Fruit fly (Drosophila melanogaster) whole organism, embryonic: ENCODE data around the gene GluProRS.

Experiments
- ATbp ChIP-seq: fragments of 200-800 bp; sonication (Bioruptor generic); optimal IDR thresholded peaks from 2 replicates; lab custom pipeline; 2017; ENCODE audit warnings: missing biosample characterization, mild to moderate bottlenecking, missing genetic modification characterization, missing genetic modification reagents
- CG10321 ChIP-seq: fragments of 200-800 bp; sonication (Bioruptor generic); IDR thresholded peaks from 2 replicates; pipeline ENCODE4 v1.3.6; 2022; ENCODE audit warnings: missing biosample characterization, missing genetic modification characterization
- CG11085 ChIP-seq: fragments of 200-800 bp; sonication (Bioruptor generic); IDR thresholded peaks from 2 replicates; pipeline ENCODE4 v1.3.6; 2022; ENCODE audit warnings: missing biosample characterization, missing genetic modification characterization
- CG12299 ChIP-seq: fragments of 200-800 bp; sonication (Bioruptor generic); optimal IDR thresholded peaks from 2 replicates; lab custom pipeline; 2018; ENCODE audit warnings: missing biosample characterization, mild to moderate bottlenecking, missing genetic modification characterization
- CG1233 ChIP-seq: fragments of 200-800 bp; sonication (Bioruptor generic); optimal IDR thresholded peaks from 4 replicates; lab custom pipeline; 2018; ENCODE audit warnings: missing biosample characterization, mild to moderate bottlenecking, missing genetic modification characterization
- CG12744 ChIP-seq: fragments of 200-800 bp; sonication (Bioruptor generic); optimal IDR thresholded peaks from 2 replicates; lab custom pipeline; 2016; ENCODE audit warnings: missing biosample characterization, missing genetic modification characterization
- CG13775 ChIP-seq: fragments of 200-800 bp; sonication (Bioruptor generic); optimal IDR thresholded peaks from 3 replicates; lab custom pipeline; 2017; ENCODE audit warnings: missing biosample characterization, mild to moderate bottlenecking, missing genetic modification characterization
- CG14710 ChIP-seq: fragments of 200-800 bp; sonication (Bioruptor generic); optimal IDR thresholded peaks from 3 replicates; lab custom pipeline; 2019; ENCODE audit warnings: missing biosample characterization, mild to moderate bottlenecking, missing genetic modification characterization, moderate library complexity
- CG15514 ChIP-seq: fragments of 200-800 bp; sonication (Bioruptor generic); optimal IDR thresholded peaks from 3 replicates; lab custom pipeline; 2017; ENCODE audit warnings: missing biosample characterization, missing genetic modification characterization, mild to moderate bottlenecking, moderate library complexity, missing genetic modification reagents
- CG1603 ChIP-seq: fragments of 200-800 bp; sonication (Bioruptor generic); optimal IDR thresholded peaks from 2 replicates; lab custom pipeline; 2019; ENCODE audit warnings: missing biosample characterization, mild to moderate bottlenecking, missing genetic modification characterization, moderate library complexity
- CG17385 ChIP-seq: fragments of 200-800 bp; sonication (Bioruptor generic); optimal IDR thresholded peaks from 3 replicates; lab custom pipeline; 2018; ENCODE audit warnings: missing biosample characterization, mild to moderate bottlenecking, missing genetic modification characterization
- CG17802 ChIP-seq: fragments of 200-800 bp; sonication (Bioruptor generic); optimal IDR thresholded peaks from 2 replicates; lab custom pipeline; 2018; ENCODE audit warnings: missing biosample characterization, mild to moderate bottlenecking, missing genetic modification characterization, moderate library complexity
- CG3407 ChIP-seq: fragments of 200-800 bp; sonication (Bioruptor generic); optimal IDR thresholded peaks from 2 replicates; lab custom pipeline; 2018; ENCODE audit warnings: missing biosample characterization, mild to moderate bottlenecking, missing genetic modification characterization
- CG34422 ChIP-seq: fragments of 200-800 bp; sonication (Bioruptor generic); IDR thresholded peaks from 3 replicates; pipeline ENCODE4 v1.3.6; 2022; ENCODE audit warnings: missing biosample characterization, missing genetic modification characterization
- CG3995 ChIP-seq: fragments of 200-800 bp; sonication (Bioruptor generic); optimal IDR thresholded peaks from 3 replicates; lab custom pipeline; 2016; ENCODE audit warnings: missing biosample characterization, missing genetic modification characterization
- CG5180 ChIP-seq: fragments of 200-800 bp; sonication (Bioruptor generic); optimal IDR thresholded peaks from 3 replicates; lab custom pipeline; 2017; ENCODE audit warnings: missing biosample characterization, missing genetic modification characterization, mild to moderate bottlenecking, moderate library complexity, missing genetic modification reagents
- CG7786 ChIP-seq: fragments of 200-800 bp; sonication (Bioruptor generic); optimal IDR thresholded peaks from 2 replicates; lab custom pipeline; 2016; ENCODE audit warnings: missing biosample characterization, missing genetic modification characterization
- CG7963 ChIP-seq: fragments of 200-800 bp; sonication (Bioruptor generic); IDR thresholded peaks from 3 replicates; pipeline ENCODE4 v1.3.6; 2022; ENCODE audit warnings: missing biosample characterization, missing genetic modification characterization; ENCODE audit not compliant: partially characterized antibody
- CG8290 ChIP-seq, 3 experiments: fragments of 200-800 bp; sonication (Bioruptor generic); optimal IDR thresholded peaks; 2 replicates each; lab custom pipeline; 2016 to 2019; ENCODE audit warnings: missing biosample characterization in 3 of 3, missing genetic modification characterization in 3 of 3, mild to moderate bottlenecking in 2 of 3, moderate library complexity in 1 of 3
- CG8388 ChIP-seq: fragments of 200-800 bp; sonication (Bioruptor generic); optimal IDR thresholded peaks from 2 replicates; lab custom pipeline; 2019; ENCODE audit warnings: missing biosample characterization, mild to moderate bottlenecking, missing genetic modification characterization, moderate library complexity
- CG9437 ChIP-seq: fragments of 200-800 bp; sonication (Bioruptor generic); optimal IDR thresholded peaks from 2 replicates; lab custom pipeline; 2018; ENCODE audit warnings: missing biosample characterization, mild to moderate bottlenecking, missing genetic modification characterization
- Gug ChIP-seq: fragments of 200-800 bp; sonication (Bioruptor generic); IDR thresholded peaks from 4 replicates; pipeline ENCODE4 v1.3.6; 2022; ENCODE audit warnings: missing biosample characterization, missing genetic modification characterization
- HLH4C ChIP-seq: fragments of 200-800 bp; sonication (Bioruptor generic); IDR thresholded peaks from 3 replicates; pipeline ENCODE4 v1.3.6; 2022; ENCODE audit warnings: missing biosample characterization, missing genetic modification characterization; ENCODE audit not compliant: partially characterized antibody
- Hand ChIP-seq: fragments of 200-800 bp; sonication (Bioruptor generic); optimal IDR thresholded peaks from 2 replicates; lab custom pipeline; 2017; ENCODE audit warnings: mild to moderate bottlenecking, missing biosample characterization, missing genetic modification reagents, missing genetic modification characterization
- Kr ChIP-seq: fragments of 200-800 bp; sonication (Bioruptor generic); optimal IDR thresholded peaks from 2 replicates; lab custom pipeline; 2017; ENCODE audit warnings: missing biosample characterization, mild to moderate bottlenecking, missing genetic modification characterization
- Lhr ChIP-seq: fragments of 200-800 bp; sonication (Bioruptor generic); optimal IDR thresholded peaks from 3 replicates; lab custom pipeline; 2017; ENCODE audit warnings: mild to moderate bottlenecking, missing biosample characterization, missing genetic modification reagents, missing genetic modification characterization
- Meics ChIP-seq: fragments of 200-800 bp; sonication (Bioruptor generic); optimal IDR thresholded peaks from 2 replicates; lab custom pipeline; 2017; ENCODE audit warnings: missing biosample characterization, mild to moderate bottlenecking, missing genetic modification characterization
- NfI ChIP-seq: fragments of 200-800 bp; sonication (Bioruptor generic); optimal IDR thresholded peaks from 3 replicates; lab custom pipeline; 2018; ENCODE audit warnings: missing biosample characterization, mild to moderate bottlenecking, missing genetic modification characterization, moderate library complexity
- Sox102F ChIP-seq: fragments of 200-800 bp; sonication (Bioruptor generic); optimal IDR thresholded peaks from 2 replicates; lab custom pipeline; 2018; ENCODE audit warnings: missing biosample characterization, mild to moderate bottlenecking, missing genetic modification characterization, moderate library complexity
- ap ChIP-seq: fragments of 200-800 bp; sonication (Bioruptor generic); IDR thresholded peaks from 2 replicates; pipeline ENCODE4 v1.3.6; 2022; ENCODE audit warnings: missing biosample characterization, missing genetic modification characterization
- chif ChIP-seq, 2 experiments: fragments of 200-800 bp; sonication (Bioruptor generic); optimal IDR thresholded peaks; 3 replicates each; lab custom pipeline; 2016; ENCODE audit warnings: missing biosample characterization in 2 of 2, missing genetic modification characterization in 2 of 2
- crc ChIP-seq: fragments of 200-800 bp; sonication (Bioruptor generic); optimal IDR thresholded peaks from 2 replicates; lab custom pipeline; 2016; ENCODE audit warnings: missing biosample characterization, missing genetic modification characterization
- esg ChIP-seq: fragments of 200-800 bp; sonication (Bioruptor generic); conservative IDR thresholded peaks from 2 replicates; pipeline ENCODE4 v1.3.6; 2022; ENCODE audit warnings: missing biosample characterization, missing genetic modification characterization
- fd102C ChIP-seq: fragments of 200-800 bp; sonication (Bioruptor generic); optimal IDR thresholded peaks from 2 replicates; lab custom pipeline; 2018; ENCODE audit warnings: missing biosample characterization, mild to moderate bottlenecking, missing genetic modification characterization, moderate library complexity
- gfzf ChIP-seq: fragments of 200-800 bp; sonication (Bioruptor generic); optimal IDR thresholded peaks from 2 replicates; lab custom pipeline; 2016; ENCODE audit warnings: missing biosample characterization, mild to moderate bottlenecking, missing genetic modification characterization, moderate library complexity
- her ChIP-seq: fragments of 200-800 bp; sonication (Bioruptor generic); optimal IDR thresholded peaks from 2 replicates; lab custom pipeline; 2016; ENCODE audit warnings: missing biosample characterization, missing genetic modification characterization
- ken ChIP-seq: fragments of 200-800 bp; sonication (Bioruptor generic); IDR thresholded peaks from 3 replicates; pipeline ENCODE4 v1.3.6; 2022; ENCODE audit warnings: missing biosample characterization, missing genetic modification characterization
- lilli ChIP-seq: fragments of 200-800 bp; sonication (Bioruptor generic); optimal IDR thresholded peaks from 3 replicates; lab custom pipeline; 2016; ENCODE audit warnings: missing biosample characterization, missing genetic modification characterization
- lola ChIP-seq, 3 experiments: fragments of >200 bp in 2 of 3; fragments of 200-800 bp in 1 of 3; sonication (Bioruptor generic) in 1 of 3; optimal IDR thresholded peaks; 2 replicates each; lab custom pipeline; 2017 to 2019; ENCODE audit warnings: missing biosample characterization in 3 of 3, missing genetic modification characterization in 3 of 3, mild to moderate bottlenecking in 1 of 3, moderate library complexity in 1 of 3
- mld ChIP-seq: fragments of 200-800 bp; sonication (Bioruptor generic); IDR thresholded peaks from 3 replicates; pipeline ENCODE4 v1.3.6; 2022; ENCODE audit warnings: missing biosample characterization, missing genetic modification characterization; ENCODE audit not compliant: partially characterized antibody
- pb ChIP-seq: fragments of 200-800 bp; sonication (Bioruptor generic); optimal IDR thresholded peaks from 3 replicates; lab custom pipeline; 2016; ENCODE audit warnings: missing biosample characterization, missing genetic modification characterization
- pum ChIP-seq: fragments of 200-800 bp; sonication (Bioruptor generic); optimal IDR thresholded peaks from 2 replicates; lab custom pipeline; 2016; ENCODE audit warnings: missing biosample characterization, missing genetic modification characterization
- sens-2 ChIP-seq: fragments of 200-800 bp; sonication (Bioruptor generic); IDR thresholded peaks from 2 replicates; pipeline ENCODE4 v1.3.6; 2022; ENCODE audit warnings: missing biosample characterization, missing genetic modification characterization
- sob ChIP-seq: fragments of 200-800 bp; sonication (Bioruptor generic); IDR thresholded peaks from 2 replicates; pipeline ENCODE4 v1.3.6; 2022; ENCODE audit warnings: missing biosample characterization, missing genetic modification characterization
- sqz ChIP-seq: fragments of 200-800 bp; sonication (Bioruptor generic); optimal IDR thresholded peaks from 3 replicates; lab custom pipeline; 2018; ENCODE audit warnings: missing biosample characterization, mild to moderate bottlenecking, missing genetic modification characterization
- tap ChIP-seq: fragments of 200-800 bp; optimal IDR thresholded peaks from 3 replicates; lab custom pipeline; 2019; ENCODE audit warnings: missing biosample characterization, mild to moderate bottlenecking, missing genetic modification characterization, moderate library complexity
- tup ChIP-seq: fragments of 200-800 bp; sonication (Bioruptor generic); optimal IDR thresholded peaks from 2 replicates; lab custom pipeline; 2016; ENCODE audit warnings: missing biosample characterization, mild to moderate bottlenecking, missing genetic modification characterization, moderate library complexity
- usp ChIP-seq: fragments of >200 bp; optimal IDR thresholded peaks from 2 replicates; lab custom pipeline; 2017; ENCODE audit warnings: missing biosample characterization, missing genetic modification characterization
- vvl ChIP-seq: fragments of 200-800 bp; sonication (Bioruptor generic); IDR thresholded peaks from 2 replicates; pipeline ENCODE4 v1.3.6; 2022; ENCODE audit warnings: missing biosample characterization, missing genetic modification characterization

The GluProRS gene

DNA sequence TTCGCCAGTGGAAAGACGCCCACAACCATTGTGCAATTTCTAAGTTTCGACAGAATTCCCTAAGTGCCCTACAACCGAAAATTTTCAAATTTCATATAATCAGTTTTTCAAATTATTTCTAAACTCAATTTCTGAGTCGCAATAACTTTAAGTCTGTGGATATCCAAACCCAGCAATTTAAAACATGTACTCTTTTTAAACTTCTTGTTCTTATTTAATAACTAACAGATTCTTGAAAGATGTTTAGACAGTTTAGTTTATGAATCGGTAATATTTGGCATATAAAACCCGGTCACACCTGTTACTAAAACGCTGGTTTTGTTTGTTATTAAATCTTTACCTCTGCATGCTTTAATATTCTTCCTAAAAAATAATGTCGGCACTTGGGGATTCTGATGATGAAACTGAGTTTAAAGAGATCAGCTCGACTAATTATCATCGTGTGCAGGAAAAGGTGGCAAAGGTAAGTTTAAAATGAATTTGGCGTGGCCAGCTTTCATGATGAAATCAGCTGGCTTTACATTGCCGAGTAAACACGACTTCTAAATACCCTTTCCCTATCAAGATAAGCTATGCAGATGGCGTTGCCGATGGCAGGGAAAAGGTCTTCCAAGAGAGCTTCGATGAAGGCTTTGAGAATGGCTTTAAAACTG is 29.1 kb downstream of the GluProRS start, which contains the start of the genes CG43998, CG43999 and CG31142 (continued):
- no peak for TF ChIP-seq lilli (GFP tag; lab: Kevin White, UChicago)
- TF ChIP-seq CG7786, result no peak
- TF ChIP-seq gfzf, result peak; percentile 76
- TF ChIP-seq her (GFP tag; lab: Kevin White, UChicago), result no peak
- no peak for TF ChIP-seq NfI (GFP tag; lab: Kevin White, UChicago)
- TF ChIP-seq usp (GFP tag; lab: Kevin White, UChicago), result no peak
- no peak for TF ChIP-seq mld (GFP tag; lab: Robert Waterston, UW)
- TF ChIP-seq CG3407 (GFP tag; lab: Kevin White, UChicago), result no peak
- no peak for TF ChIP-seq Hand (GFP tag; lab: Kevin White, UChicago)
- TF ChIP-seq CG9437 (GFP tag; lab: Kevin White, UChicago), result no peak
- no peak for TF ChIP-seq ATbp (GFP tag; lab: Kevin White, UChicago)
- TF ChIP-seq CG8290 (GFP tag; optimal IDR thresholded peaks at IDR 0.05; lab: Kevin White, UChicago), result no peak
- peak in 1 of 2 experiments; percentile 43 for TF ChIP-seq CG8290 (tag; optimal IDR thresholded peaks at IDR 0.05; lab: Kevin White, UChicago)
- no peak for TF ChIP-seq CG5180 (GFP tag; lab: Kevin White, UChicago)
- TF ChIP-seq Kr (GFP tag; lab: Kevin White, UChicago), result no peak
- TF ChIP-seq CG12299 (tag; lab: Kevin White, UChicago), result no peak
- TF ChIP-seq CG7963 (GFP tag; lab: Robert Waterston, UW), result no peak
- TF ChIP-seq CG1603, result no peak
- TF ChIP-seq CG12744, result no peak
- TF ChIP-seq CG10321 (GFP tag; lab: Robert Waterston, UW), result no peak
- TF ChIP-seq sob (GFP tag; lab: Robert Waterston, UW), result peak; percentile 17; the same call in 1 of the 2 replicates
- no peak for TF ChIP-seq CG3995 (GFP tag; lab: Kevin White, UChicago)
- TF ChIP-seq pum (GFP tag; lab: Kevin White, UChicago), result no peak
- no peak for TF ChIP-seq pb (GFP tag; lab: Kevin White, UChicago)
- TF ChIP-seq CG1233 (GFP tag; lab: Kevin White, UChicago), result no peak
- TF ChIP-seq Sox102F (GFP tag; lab: Kevin White, UChicago), result no peak
- TF ChIP-seq CG17385 (GFP tag; lab: Kevin White, UChicago), result peak; percentile 10
- no peak for TF ChIP-seq lola (GFP tag; optimal IDR thresholded peaks at IDR 0.05; lab: Kevin White, UChicago)
- peak; percentile 12 for TF ChIP-seq CG14710
- TF ChIP-seq fd102C, result no peak
- TF ChIP-seq Lhr (GFP tag; lab: Kevin White, UChicago), result no peak
- no peak for TF ChIP-seq CG13775
- TF ChIP-seq sens-2 (GFP tag; lab: Robert Waterston, UW), result no peak
- no peak for TF ChIP-seq ap (GFP tag; lab: Robert Waterston, UW)
- no peak for TF ChIP-seq ken (GFP tag; lab: Robert Waterston, UW)
- TF ChIP-seq crc, result no peak
- TF ChIP-seq vvl (GFP tag; lab: Robert Waterston, UW), result no peak
- TF ChIP-seq chif (GFP tag; optimal IDR thresholded peaks at IDR 0.05; lab: Kevin White, UChicago), result no peak
- no peak for TF ChIP-seq CG17802 (tag; lab: Kevin White, UChicago)
- TF ChIP-seq tup (GFP tag; lab: Kevin White, UChicago), result no peak
- TF ChIP-seq Gug (GFP tag; lab: Robert Waterston, UW), result no peak
- TF ChIP-seq CG8388, result no peak
- no peak for TF ChIP-seq esg (GFP tag; lab: Robert Waterston, UW)
- TF ChIP-seq Meics (GFP tag; lab: Kevin White, UChicago), result no peak
- no peak for TF ChIP-seq CG15514 (GFP tag; lab: Kevin White, UChicago)
- TF ChIP-seq CG11085 (GFP tag; lab: Robert Waterston, UW), result no peak
- no peak for TF ChIP-seq tap (tag; lab: Kevin White, UChicago)
- no peak for TF ChIP-seq CG34422
- no peak for TF ChIP-seq HLH4C
- TF ChIP-seq sqz, result no peak
